Worm (Caenorhabditis elegans): ENCODE data around the gene asps-1.
A peak's percentile ranks its signal among the peaks of the same experiment; 100 is the strongest.

Gene asps-1

ce11 chrV:10317294-10317693, at the start of gene asps-1:
asps-1 (minus strand) TSS chrV:10317394.
- TF ChIP-seq gmeb-1 (tag; optimal IDR thresholded peaks at IDR 0.05) (no peak), mdl-1 (tag; optimal IDR thresholded peaks at IDR 0.05) (no peak), zag-1 (tag; optimal IDR thresholded peaks at IDR 0.05) (no peak), blmp-1 (tag; optimal IDR thresholded peaks at IDR 0.05; ENCODE audit: insufficient read depth) (no peak), egl-27 (tag; optimal IDR thresholded peaks at IDR 0.05) (no peak), unc-39 (tag; optimal IDR thresholded peaks at IDR 0.05) (no peak), lin-13 (GFP tag; optimal IDR thresholded peaks at IDR 0.05) (no peak), nhr-23 (tag; optimal IDR thresholded peaks at IDR 0.05) (no peak)

- TF ChIP-seq unc-39 (tag; optimal IDR thresholded peaks at IDR 0.05): no peak
- no peak for TF ChIP-seq nhr-77 (tag; optimal IDR thresholded peaks at IDR 0.05)
- TF ChIP-seq nhr-10 (tag; optimal IDR thresholded peaks at IDR 0.05): no peak
- TF ChIP-seq nhr-25 (tag; optimal IDR thresholded peaks at IDR 0.05): no peak
- no peak for TF ChIP-seq ama-1 (optimal IDR thresholded peaks at IDR 0.05)
- no peak for TF ChIP-seq lin-39 (tag; optimal IDR thresholded peaks at IDR 0.05)
- TF ChIP-seq C34F6.9 (tag; optimal IDR thresholded peaks at IDR 0.05): no peak
- no peak for TF ChIP-seq ztf-11 (tag; optimal IDR thresholded peaks at IDR 0.05)
- TF ChIP-seq alr-1 (tag; optimal IDR thresholded peaks at IDR 0.05): no peak
- TF ChIP-seq sma-9 (GFP tag; optimal IDR thresholded peaks at IDR 0.05): no peak
- TF ChIP-seq sma-9 (tag; optimal IDR thresholded peaks at IDR 0.05): no peak
- no peak for TF ChIP-seq sma-3 (GFP tag; optimal IDR thresholded peaks at IDR 0.05)
- no peak for TF ChIP-seq blmp-1 (tag; optimal IDR thresholded peaks at IDR 0.05; ENCODE audit: insufficient read depth)
Measured at ce11 chrV:10363834-10364233, 46.6 kb upstream of the asps-1 start.

- TF ChIP-seq F13H6.1 (tag; optimal IDR thresholded peaks at IDR 0.05): peak; percentile 24
- no peak for TF ChIP-seq nhr-11 (tag; optimal IDR thresholded peaks at IDR 0.05)
- peak; percentile 6 for TF ChIP-seq nhr-21 (tag; optimal IDR thresholded peaks at IDR 0.05)
- no peak for TF ChIP-seq nhr-23 (tag; optimal IDR thresholded peaks at IDR 0.05)
- TF ChIP-seq mbf-1 (tag; optimal IDR thresholded peaks at IDR 0.05): no peak
- no peak for TF ChIP-seq unc-62 (GFP tag; optimal IDR thresholded peaks at IDR 0.05)
- peak; percentile 66 for TF ChIP-seq C34F6.9 (tag; optimal IDR thresholded peaks at IDR 0.05)
- TF ChIP-seq lin-39 (tag; optimal IDR thresholded peaks at IDR 0.05): no peak
- no peak for TF ChIP-seq alr-1 (tag; optimal IDR thresholded peaks at IDR 0.05)
- peak; percentile 57 for TF ChIP-seq sma-3 (GFP tag; optimal IDR thresholded peaks at IDR 0.05)
- TF ChIP-seq blmp-1 (tag; optimal IDR thresholded peaks at IDR 0.05; ENCODE audit: insufficient read depth): peak; percentile 7
- peak; percentile 78 for TF ChIP-seq gmeb-1 (tag; optimal IDR thresholded peaks at IDR 0.05)
- peak; percentile 58 for TF ChIP-seq sma-9 (GFP tag; optimal IDR thresholded peaks at IDR 0.05)
- no peak for TF ChIP-seq sma-9 (tag; optimal IDR thresholded peaks at IDR 0.05)
- no peak for TF ChIP-seq elt-3 (tag; optimal IDR thresholded peaks at IDR 0.05)
- no peak for TF ChIP-seq ztf-11 (tag; optimal IDR thresholded peaks at IDR 0.05)
- peak; percentile 59 for TF ChIP-seq fos-1 (tag; optimal IDR thresholded peaks at IDR 0.05)
- TF ChIP-seq sem-4 (tag; optimal IDR thresholded peaks at IDR 0.05): peak; percentile 48
- peak; percentile 71 for TF ChIP-seq nhr-129 (tag; optimal IDR thresholded peaks at IDR 0.05)
- no peak for TF ChIP-seq ceh-82 (tag; optimal IDR thresholded peaks at IDR 0.05)
- TF ChIP-seq lin-13 (GFP tag; optimal IDR thresholded peaks at IDR 0.05): peak; percentile 72
- peak in 1 of 2 experiments; percentile 45 for TF ChIP-seq mdl-1 (tag; optimal IDR thresholded peaks at IDR 0.05)
- peak; percentile 7 for TF ChIP-seq lin-11 (tag; optimal IDR thresholded peaks at IDR 0.05)
- TF ChIP-seq nhr-25 (tag; optimal IDR thresholded peaks at IDR 0.05): peak; percentile 46
- peak in 1 of 2 experiments; percentile 74 for TF ChIP-seq lsy-2 (tag; optimal IDR thresholded peaks at IDR 0.05)
- TF ChIP-seq egl-27 (tag; optimal IDR thresholded peaks at IDR 0.05): no peak
- TF ChIP-seq snpc-4 (tag; optimal IDR thresholded peaks at IDR 0.05): peak; percentile 45
- no peak for TF ChIP-seq nhr-77 (tag; optimal IDR thresholded peaks at IDR 0.05)
- no peak for TF ChIP-seq zag-1 (tag; optimal IDR thresholded peaks at IDR 0.05)
- TF ChIP-seq Y55F3AM.14 (GFP tag; optimal IDR thresholded peaks at IDR 0.05): no peak
- peak; percentile 75 for TF ChIP-seq crh-2 (tag; optimal IDR thresholded peaks at IDR 0.05)
Measured at ce11 chrV:10361830-10362397, 44.7 kb upstream of the asps-1 start, which contains the start of gene cash-1. cash-1 (plus strand) TSS chrV:10362261.

ce11 chrV:10360186-10360585, 43.0 kb upstream of the asps-1 start:
- TF ChIP-seq aly-2 (tag; optimal IDR thresholded peaks at IDR 0.05): no peak
- TF ChIP-seq F13H6.1 (tag; optimal IDR thresholded peaks at IDR 0.05): no peak
- TF ChIP-seq ztf-1 (GFP tag; conservative IDR thresholded peaks at IDR 0.05): no peak
- no peak for TF ChIP-seq unc-55 (GFP tag; optimal IDR thresholded peaks at IDR 0.05)
- no peak for TF ChIP-seq unc-39 (tag; optimal IDR thresholded peaks at IDR 0.05)
- no peak for TF ChIP-seq nhr-6 (tag; optimal IDR thresholded peaks at IDR 0.05)
- TF ChIP-seq nhr-12 (tag; optimal IDR thresholded peaks at IDR 0.05): no peak
- no peak for TF ChIP-seq nhr-23 (tag; optimal IDR thresholded peaks at IDR 0.05)
- TF ChIP-seq gmeb-1 (tag; optimal IDR thresholded peaks at IDR 0.05): no peak
- TF ChIP-seq lin-11 (tag; optimal IDR thresholded peaks at IDR 0.05): no peak
- TF ChIP-seq elt-3 (tag; optimal IDR thresholded peaks at IDR 0.05): no peak
- TF ChIP-seq Y55F3AM.14 (GFP tag; optimal IDR thresholded peaks at IDR 0.05): no peak
- TF ChIP-seq unc-62 (GFP tag; optimal IDR thresholded peaks at IDR 0.05): no peak
- no peak for TF ChIP-seq nhr-237 (tag; optimal IDR thresholded peaks at IDR 0.05)
- TF ChIP-seq C34F6.9 (tag; optimal IDR thresholded peaks at IDR 0.05): no peak
